Fruit fly (Drosophila melanogaster) whole organism, embryonic: ENCODE results near the gene FucTA.

Source experiments
- B-H2 ChIP-seq: fragments of 200-800 bp; sonication (Bioruptor generic); optimal IDR thresholded peaks from 2 replicates; lab custom pipeline; 2018; ENCODE audit warnings: missing biosample characterization, mild to moderate bottlenecking, missing genetic modification characterization
- CG10274 ChIP-seq: fragments of 200-800 bp; sonication (Bioruptor generic); optimal IDR thresholded peaks from 3 replicates; lab custom pipeline; 2017; ENCODE audit warnings: missing biosample characterization, mild to moderate bottlenecking, missing genetic modification characterization
- CG10321 ChIP-seq: fragments of 200-800 bp; sonication (Bioruptor generic); IDR thresholded peaks from 2 replicates; pipeline ENCODE4 v1.3.6; 2022; ENCODE audit warnings: missing biosample characterization, missing genetic modification characterization
- CG11085 ChIP-seq: fragments of 200-800 bp; sonication (Bioruptor generic); IDR thresholded peaks from 2 replicates; pipeline ENCODE4 v1.3.6; 2022; ENCODE audit warnings: missing biosample characterization, missing genetic modification characterization
- CG11456 ChIP-seq: fragments of 200-800 bp; sonication (Bioruptor generic); IDR thresholded peaks from 3 replicates; pipeline ENCODE4 v1.3.6; 2022; ENCODE audit warnings: missing biosample characterization, missing genetic modification characterization
- CG11696 ChIP-seq: fragments of 200-800 bp; sonication (Bioruptor generic); IDR thresholded peaks from 2 replicates; pipeline ENCODE4 v1.3.6; 2022; ENCODE audit warnings: missing biosample characterization, missing genetic modification characterization
- CG1233 ChIP-seq: fragments of 200-800 bp; sonication (Bioruptor generic); optimal IDR thresholded peaks from 4 replicates; lab custom pipeline; 2018; ENCODE audit warnings: missing biosample characterization, mild to moderate bottlenecking, missing genetic modification characterization
- CG16779 ChIP-seq: fragments of 200-800 bp; sonication (Bioruptor generic); IDR thresholded peaks from 2 replicates; pipeline ENCODE4 v1.3.6; 2022; ENCODE audit warnings: missing biosample characterization, missing genetic modification characterization
- CG16813 ChIP-seq: fragments of 200-800 bp; sonication (Bioruptor generic); IDR thresholded peaks from 3 replicates; pipeline ENCODE4 v1.3.6; 2022; ENCODE audit warnings: missing biosample characterization, missing genetic modification characterization; ENCODE audit not compliant: partially characterized antibody
- CG17186 ChIP-seq: fragments of 200-800 bp; sonication (Bioruptor generic); optimal IDR thresholded peaks from 3 replicates; lab custom pipeline; 2017; ENCODE audit warnings: missing biosample characterization, missing genetic modification reagents, missing genetic modification characterization
- CG30403 ChIP-seq: fragments of 200-800 bp; sonication (Bioruptor generic); optimal IDR thresholded peaks from 3 replicates; lab custom pipeline; 2016; ENCODE audit warnings: missing biosample characterization, missing genetic modification characterization
- CG31224 ChIP-seq: fragments of 200-800 bp; sonication (Bioruptor generic); IDR thresholded peaks from 2 replicates; pipeline ENCODE4 v1.3.6; 2022; ENCODE audit warnings: missing biosample characterization, missing genetic modification characterization
- CG33213 ChIP-seq: fragments of 200-800 bp; sonication (Bioruptor generic); optimal IDR thresholded peaks from 3 replicates; lab custom pipeline; 2016; ENCODE audit warnings: missing biosample characterization, missing genetic modification characterization
- CG34376 ChIP-seq: fragments of 200-800 bp; sonication (Bioruptor generic); optimal IDR thresholded peaks from 2 replicates; lab custom pipeline; 2018; ENCODE audit warnings: missing biosample characterization, mild to moderate bottlenecking, missing genetic modification characterization
- CG34422 ChIP-seq: fragments of 200-800 bp; sonication (Bioruptor generic); IDR thresholded peaks from 3 replicates; pipeline ENCODE4 v1.3.6; 2022; ENCODE audit warnings: missing biosample characterization, missing genetic modification characterization
- CG4282 ChIP-seq: fragments of 200-800 bp; sonication (Bioruptor generic); optimal IDR thresholded peaks from 2 replicates; lab custom pipeline; 2016; ENCODE audit warnings: missing biosample characterization, missing genetic modification characterization
- CG4424 ChIP-seq: fragments of 200-800 bp; sonication (Bioruptor generic); optimal IDR thresholded peaks from 3 replicates; lab custom pipeline; 2016; ENCODE audit warnings: missing biosample characterization, missing genetic modification characterization
- CG5953 ChIP-seq: fragments of 200-800 bp; sonication (Bioruptor generic); IDR thresholded peaks from 2 replicates; pipeline ENCODE4 v1.3.6; 2022; ENCODE audit warnings: missing biosample characterization, missing genetic modification characterization
- CG7556 ChIP-seq: fragments of 200-800 bp; sonication (Bioruptor generic); optimal IDR thresholded peaks from 2 replicates; lab custom pipeline; 2017; ENCODE audit warnings: missing biosample characterization, mild to moderate bottlenecking, missing genetic modification characterization
- CG7963 ChIP-seq: fragments of 200-800 bp; sonication (Bioruptor generic); IDR thresholded peaks from 3 replicates; pipeline ENCODE4 v1.3.6; 2022; ENCODE audit warnings: missing biosample characterization, missing genetic modification characterization; ENCODE audit not compliant: partially characterized antibody
- CG9437 ChIP-seq: fragments of 200-800 bp; sonication (Bioruptor generic); optimal IDR thresholded peaks from 2 replicates; lab custom pipeline; 2018; ENCODE audit warnings: missing biosample characterization, mild to moderate bottlenecking, missing genetic modification characterization
- CG9876 ChIP-seq: fragments of 200-800 bp; sonication (Bioruptor generic); optimal IDR thresholded peaks from 2 replicates; lab custom pipeline; 2016; ENCODE audit warnings: missing biosample characterization, missing genetic modification characterization
- CTCF ChIP-seq: fragments of 200-800 bp; sonication (Bioruptor generic); optimal IDR thresholded peaks from 2 replicates; lab custom pipeline; 2017; ENCODE audit warnings: missing biosample characterization, mild to moderate bottlenecking, missing genetic modification characterization, moderate library complexity
- Camta ChIP-seq: fragments of 200-800 bp; sonication (Bioruptor generic); optimal IDR thresholded peaks from 2 replicates; lab custom pipeline; 2016; ENCODE audit warnings: missing biosample characterization, missing genetic modification characterization
- Deaf1 ChIP-seq: fragments of 200-800 bp; optimal IDR thresholded peaks from 3 replicates; lab custom pipeline; 2019; ENCODE audit warnings: missing biosample characterization, mild to moderate bottlenecking, missing genetic modification characterization, moderate library complexity
- Doc2 ChIP-seq: fragments of 200-800 bp; sonication (Bioruptor generic); IDR thresholded peaks from 2 replicates; pipeline ENCODE4 v1.3.6; 2022; ENCODE audit warnings: missing biosample characterization, missing genetic modification characterization
- Dp ChIP-seq: fragments of 200-800 bp; sonication (Bioruptor generic); optimal IDR thresholded peaks from 2 replicates; lab custom pipeline; 2018; ENCODE audit warnings: missing biosample characterization, mild to moderate bottlenecking, missing genetic modification characterization, moderate library complexity
- Dref ChIP-seq: fragments of 200-800 bp; sonication (Bioruptor generic); IDR thresholded peaks from 2 replicates; pipeline ENCODE4 v1.3.6; 2022; ENCODE audit warnings: missing biosample characterization, missing genetic modification characterization
- Hr3 ChIP-seq: fragments of 200-800 bp; sonication (Bioruptor generic); optimal IDR thresholded peaks from 3 replicates; lab custom pipeline; 2016; ENCODE audit warnings: missing biosample characterization, missing genetic modification characterization
- Kr ChIP-seq: fragments of 200-800 bp; sonication (Bioruptor generic); optimal IDR thresholded peaks from 2 replicates; lab custom pipeline; 2017; ENCODE audit warnings: missing biosample characterization, mild to moderate bottlenecking, missing genetic modification characterization
- Lpt ChIP-seq: fragments of >200 bp; optimal IDR thresholded peaks from 2 replicates; lab custom pipeline; 2018; ENCODE audit warnings: missing biosample characterization, missing genetic modification characterization
- Myb ChIP-seq: fragments of 200-800 bp; sonication (Bioruptor generic); optimal IDR thresholded peaks from 2 replicates; lab custom pipeline; 2016; ENCODE audit warnings: missing biosample characterization, missing genetic modification characterization
- Side ChIP-seq: fragments of 200-800 bp; sonication (Bioruptor generic); optimal IDR thresholded peaks from 2 replicates; lab custom pipeline; 2016; ENCODE audit warnings: missing biosample characterization, missing genetic modification characterization
- Sry-δ ChIP-seq: fragments of 200-800 bp; sonication (Bioruptor generic); optimal IDR thresholded peaks from 2 replicates; lab custom pipeline; 2016; ENCODE audit warnings: missing biosample characterization, missing genetic modification characterization
- Vsx1 ChIP-seq: fragments of 200-800 bp; sonication (Bioruptor generic); optimal IDR thresholded peaks from 2 replicates; lab custom pipeline; 2017; ENCODE audit warnings: missing biosample characterization, mild to moderate bottlenecking, missing genetic modification characterization, missing genetic modification reagents
- amos ChIP-seq: fragments of 200-800 bp; sonication (Bioruptor generic); IDR thresholded peaks from 2 replicates; pipeline ENCODE4 v1.3.6; 2022; ENCODE audit warnings: missing biosample characterization, missing genetic modification characterization; ENCODE audit not compliant: partially characterized antibody
- az2 ChIP-seq: fragments of 200-800 bp; sonication (Bioruptor generic); optimal IDR thresholded peaks from 3 replicates; lab custom pipeline; 2016; ENCODE audit warnings: missing biosample characterization, missing genetic modification characterization
- bowl ChIP-seq: fragments of 200-800 bp; sonication (Bioruptor generic); IDR thresholded peaks from 2 replicates; pipeline ENCODE4 v1.3.6; 2022; ENCODE audit warnings: missing biosample characterization, missing genetic modification characterization
- cwo ChIP-seq: fragments of 200-800 bp; sonication (Bioruptor generic); optimal IDR thresholded peaks from 3 replicates; lab custom pipeline; 2017; ENCODE audit warnings: missing biosample characterization, missing genetic modification characterization, mild to moderate bottlenecking, moderate library complexity, missing genetic modification reagents
- dati ChIP-seq: fragments of 200-800 bp; sonication (Bioruptor generic); IDR thresholded peaks from 2 replicates; pipeline ENCODE4 v1.3.6; 2022; ENCODE audit warnings: missing biosample characterization, missing genetic modification characterization
- fru ChIP-seq: fragments of >200 bp; optimal IDR thresholded peaks from 2 replicates; lab custom pipeline; 2017
- gcm2 ChIP-seq: fragments of 200-800 bp; sonication (Bioruptor generic); optimal IDR thresholded peaks from 2 replicates; lab custom pipeline; 2016; ENCODE audit warnings: missing biosample characterization, missing genetic modification characterization
- hbn ChIP-seq: fragments of 200-800 bp; sonication (Bioruptor generic); IDR thresholded peaks from 2 replicates; pipeline ENCODE4 v1.3.6; 2022; ENCODE audit warnings: missing biosample characterization, missing genetic modification characterization; ENCODE audit not compliant: partially characterized antibody
- ken ChIP-seq: fragments of 200-800 bp; sonication (Bioruptor generic); IDR thresholded peaks from 3 replicates; pipeline ENCODE4 v1.3.6; 2022; ENCODE audit warnings: missing biosample characterization, missing genetic modification characterization
- lilli ChIP-seq: fragments of 200-800 bp; sonication (Bioruptor generic); optimal IDR thresholded peaks from 3 replicates; lab custom pipeline; 2016; ENCODE audit warnings: missing biosample characterization, missing genetic modification characterization
- oc ChIP-seq: fragments of 200-800 bp; sonication (Bioruptor generic); optimal IDR thresholded peaks from 2 replicates; lab custom pipeline; 2018; ENCODE audit warnings: missing biosample characterization, mild to moderate bottlenecking, missing genetic modification characterization, moderate library complexity
- onecut ChIP-seq: fragments of 200-800 bp; sonication (Bioruptor generic); IDR thresholded peaks from 2 replicates; pipeline ENCODE4 v1.3.6; 2022; ENCODE audit warnings: missing biosample characterization, missing genetic modification characterization
- pzg ChIP-seq: fragments of 200-800 bp; sonication (Bioruptor generic); optimal IDR thresholded peaks from 3 replicates; lab custom pipeline; 2018; ENCODE audit warnings: missing biosample characterization, mild to moderate bottlenecking, missing genetic modification characterization, moderate library complexity
- sug ChIP-seq: fragments of 200-800 bp; optimal IDR thresholded peaks from 2 replicates; lab custom pipeline; 2019; ENCODE audit warnings: missing biosample characterization, mild to moderate bottlenecking, missing genetic modification characterization, moderate library complexity
- tgo ChIP-seq: fragments of 200-800 bp; sonication (Bioruptor generic); IDR thresholded peaks from 3 replicates; pipeline ENCODE4 v1.3.6; 2022; ENCODE audit warnings: missing biosample characterization, missing genetic modification characterization
- tx ChIP-seq: fragments of 200-800 bp; sonication (Bioruptor generic); optimal IDR thresholded peaks from 2 replicates; lab custom pipeline; 2016; ENCODE audit warnings: missing biosample characterization, missing genetic modification characterization

FucTA gene

dm6 chr3L:15158330-15159114 lies 11.6 kb downstream of the FucTA start, which contains the start of the genes Msh6 and Prp31 (continued):
- TF ChIP-seq CG30403 (GFP tag; lab: Kevin White, UChicago) (peak; percentile 80), CTCF (no peak), cwo (GFP tag; lab: Kevin White, UChicago) (no peak), lilli (GFP tag; lab: Kevin White, UChicago) (peak; percentile 72), CG10274 (no peak), CG34376 (GFP tag; lab: Kevin White, UChicago) (no peak), Myb (GFP tag; lab: Kevin White, UChicago) (peak; percentile 44), az2 (GFP tag; lab: Kevin White, UChicago) (peak; percentile 78), CG7556 (GFP tag; lab: Kevin White, UChicago) (peak; percentile 37), Kr (GFP tag; lab: Kevin White, UChicago) (no peak), CG4282 (GFP tag; lab: Kevin White, UChicago) (no peak), Side (peak; percentile 24), sug (tag; lab: Kevin White, UChicago) (peak; percentile 75), B-H2 (GFP tag; lab: Kevin White, UChicago) (peak; percentile 49), tgo (GFP tag; lab: Robert Waterston, UW) (peak; percentile 63), CG9437 (GFP tag; lab: Kevin White, UChicago) (peak; percentile 65), CG11085 (GFP tag; lab: Robert Waterston, UW) (no peak), CG33213 (GFP tag; lab: Kevin White, UChicago) (no peak), CG5953 (GFP tag; lab: Robert Waterston, UW) (no peak), ken (GFP tag; lab: Robert Waterston, UW) (peak; percentile 39; the same call in 1 of the 3 replicates), CG31224 (GFP tag; lab: Robert Waterston, UW) (peak; percentile 60; the same call in 1 of the 2 replicates), CG10321 (GFP tag; lab: Robert Waterston, UW) (no peak), CG17186 (GFP tag; lab: Kevin White, UChicago) (peak; percentile 3), CG1233 (GFP tag; lab: Kevin White, UChicago) (peak; percentile 63), CG11456 (GFP tag; lab: Robert Waterston, UW) (no peak), CG7963 (GFP tag; lab: Robert Waterston, UW) (no peak), onecut (peak; percentile 22; the same call in 1 of the 2 replicates), CG34422 (GFP tag; lab: Robert Waterston, UW) (peak; percentile 28; the same call in 2 of the 3 replicates), amos (GFP tag; lab: Robert Waterston, UW) (no peak), Deaf1 (tag; lab: Kevin White, UChicago) (no peak), Hr3 (GFP tag; lab: Kevin White, UChicago) (peak; percentile 83), CG16779 (no peak), oc (no peak), CG4424 (GFP tag; lab: Kevin White, UChicago) (peak; percentile 74), Lpt (no peak), CG16813 (GFP tag; lab: Robert Waterston, UW) (no peak; the same call in 2 of the 3 replicates), tx (GFP tag; lab: Kevin White, UChicago) (peak; percentile 66), CG11696 (GFP tag; lab: Robert Waterston, UW) (no peak), dati (GFP tag; lab: Robert Waterston, UW) (no peak), pzg (GFP tag; lab: Kevin White, UChicago) (peak; percentile 32), Vsx1 (no peak), Camta (GFP tag; lab: Kevin White, UChicago) (peak; percentile 75), Dref (GFP tag; lab: Robert Waterston, UW) (no peak), gcm2 (GFP tag; lab: Kevin White, UChicago) (no peak), Dp (GFP tag; lab: Kevin White, UChicago) (peak; percentile 51), Sry-δ (GFP tag; lab: Kevin White, UChicago) (peak; percentile 48), CG9876 (peak; percentile 40), fru (lab: Kevin White, UChicago) (no peak), hbn (GFP tag; lab: Robert Waterston, UW) (no peak), bowl (GFP tag; lab: Robert Waterston, UW) (no peak), Doc2 (no peak)
